Worm (Caenorhabditis elegans) whole organism, young adult: ENCODE measurements around the gene R05H5.4.

Source experiments
- B0261.1 ChIP-seq: sonication (generic microtip); optimal IDR thresholded peaks from 2 replicates; lab custom pipeline; 2016; ENCODE audit warnings: mild to moderate bottlenecking, missing genetic modification characterization, moderate library complexity, missing compliant biosample characterization
- F22D6.2 ChIP-seq: sonication (generic microtip); optimal IDR thresholded peaks from 2 replicates; lab custom pipeline; 2016; ENCODE audit warnings: mild to moderate bottlenecking, missing genetic modification characterization, missing compliant biosample characterization
- F23B12.7 ChIP-seq: sonication (generic microtip); optimal IDR thresholded peaks from 2 replicates; lab custom pipeline; 2017; ENCODE audit warnings: missing genetic modification characterization, mild to moderate bottlenecking, missing compliant biosample characterization, antibody characterized with exemption, moderate library complexity; ENCODE audit not compliant: insufficient read depth
- F52B5.7 ChIP-seq: sonication (generic microtip); optimal IDR thresholded peaks from 2 replicates; lab custom pipeline; 2016; ENCODE audit warnings: mild to moderate bottlenecking, missing genetic modification characterization, missing compliant biosample characterization
- K12H6.12 ChIP-seq: fragments of 200-800 bp; sonication (Bioruptor generic); optimal IDR thresholded peaks from 2 replicates; lab custom pipeline; 2018; ENCODE audit warnings: mild to moderate bottlenecking, missing genetic modification characterization, missing compliant biosample characterization
- Y67H2A.10 ChIP-seq: fragments of 200-800 bp; sonication (Bioruptor generic); conservative IDR thresholded peaks from 2 replicates; pipeline ENCODE4 v1.3.6; 2022; ENCODE audit warnings: missing genetic modification reagents, missing genetic modification characterization, missing compliant biosample characterization
- Y79H2A.3 ChIP-seq: fragments of 200-800 bp; sonication (Bioruptor generic); conservative IDR thresholded peaks from 2 replicates; pipeline ENCODE4 v1.3.6; 2022; ENCODE audit warnings: missing genetic modification reagents, missing genetic modification characterization, missing compliant biosample characterization
- Y95B8A.8 ChIP-seq: fragments of 200-800 bp; sonication (Bioruptor generic); IDR thresholded peaks from 2 replicates; pipeline ENCODE4 v1.3.6; 2022; ENCODE audit warnings: missing genetic modification reagents, missing genetic modification characterization, missing compliant biosample characterization
- attf-3 ChIP-seq: fragments of 200-800 bp; sonication (Bioruptor generic); conservative IDR thresholded peaks from 2 replicates; pipeline ENCODE4 v1.3.6; 2022; ENCODE audit warnings: missing genetic modification reagents, missing genetic modification characterization, missing compliant biosample characterization
- attf-5 ChIP-seq: fragments of 200-800 bp; sonication (Bioruptor generic); optimal IDR thresholded peaks from 2 replicates; lab custom pipeline; 2018; ENCODE audit warnings: mild to moderate bottlenecking, missing genetic modification characterization, missing compliant biosample characterization
- bed-2 ChIP-seq: fragments of 200-800 bp; sonication (Bioruptor generic); IDR thresholded peaks from 2 replicates; pipeline ENCODE4 v1.3.6; 2022; ENCODE audit warnings: missing genetic modification reagents, missing genetic modification characterization, missing compliant biosample characterization
- cebp-1 ChIP-seq, 2 experiments: fragments of 200-800 bp in 1 of 2; sonication (Bioruptor generic) in 1 of 2; sonication (generic microtip) in 1 of 2; IDR thresholded peaks in 1 of 2; optimal IDR thresholded peaks in 1 of 2; 2 replicates each; pipeline versions ENCODE4 v1.3.6 to Lab custom; 2017 to 2022; ENCODE audit warnings: missing compliant biosample characterization in 2 of 2, missing genetic modification characterization in 2 of 2, mild to moderate bottlenecking in 1 of 2, missing genetic modification reagents in 1 of 2, moderate library complexity in 1 of 2
- ceh-27 ChIP-seq: fragments of 200-800 bp; sonication (Bioruptor generic); optimal IDR thresholded peaks from 2 replicates; lab custom pipeline; 2018; ENCODE audit warnings: mild to moderate bottlenecking, missing genetic modification characterization, moderate library complexity, missing compliant biosample characterization
- chd-7 ChIP-seq: sonication (generic microtip); optimal IDR thresholded peaks from 2 replicates; lab custom pipeline; 2016; ENCODE audit warnings: mild to moderate bottlenecking, missing genetic modification characterization, moderate library complexity, missing compliant biosample characterization
- dpl-1 ChIP-seq: fragments of 150-350 bp; optimal IDR thresholded peaks from 2 replicates; lab custom pipeline; 2014; ENCODE audit warnings: missing biosample characterization, missing genetic modification reagents, missing genetic modification characterization
- efl-1 ChIP-seq: fragments of 150-350 bp; optimal IDR thresholded peaks from 2 replicates; lab custom pipeline; 2014; ENCODE audit warnings: missing biosample characterization, missing genetic modification reagents, missing genetic modification characterization
- egl-44 ChIP-seq: fragments of 200-800 bp; sonication (Bioruptor generic); IDR thresholded peaks from 2 replicates; pipeline ENCODE4 v1.3.6; 2022; ENCODE audit warnings: missing genetic modification reagents, missing genetic modification characterization, missing compliant biosample characterization
- gei-17 ChIP-seq: fragments of 200-800 bp; sonication (Bioruptor generic); optimal IDR thresholded peaks from 2 replicates; lab custom pipeline; 2018; ENCODE audit warnings: mild to moderate bottlenecking, missing genetic modification characterization, missing compliant biosample characterization
- hmg-1.2 ChIP-seq: fragments of 200-800 bp; sonication (Bioruptor generic); IDR thresholded peaks from 2 replicates; pipeline ENCODE4 v1.3.6; 2022; ENCODE audit warnings: missing genetic modification reagents, missing genetic modification characterization, missing compliant biosample characterization
- hmg-20 ChIP-seq: fragments of 200-800 bp; sonication (Bioruptor generic); IDR thresholded peaks from 2 replicates; pipeline ENCODE4 v1.3.6; 2022; ENCODE audit warnings: missing genetic modification reagents, missing genetic modification characterization, missing compliant biosample characterization
- lag-1 ChIP-seq: fragments of 200-800 bp; sonication (Bioruptor generic); IDR thresholded peaks from 2 replicates; pipeline ENCODE4 v1.3.6; 2022; ENCODE audit warnings: missing genetic modification reagents, missing genetic modification characterization, missing compliant biosample characterization
- let-607 ChIP-seq, 2 experiments: fragments of 200-800 bp in 1 of 2; sonication (Bioruptor generic) in 1 of 2; sonication (generic microtip) in 1 of 2; optimal IDR thresholded peaks; 2 replicates each; lab custom pipeline; 2016 to 2018; ENCODE audit warnings: mild to moderate bottlenecking in 2 of 2, missing compliant biosample characterization in 2 of 2, missing genetic modification characterization in 2 of 2, moderate library complexity in 2 of 2, missing genotype in 1 of 2
- lin-26 ChIP-seq: fragments of 200-800 bp; sonication (Bioruptor generic); IDR thresholded peaks from 2 replicates; pipeline ENCODE4 v1.3.6; 2022; ENCODE audit warnings: missing genetic modification reagents, missing genetic modification characterization, missing compliant biosample characterization
- lin-54 ChIP-seq: fragments of 200-800 bp; sonication (Bioruptor generic); optimal IDR thresholded peaks from 2 replicates; lab custom pipeline; 2018; ENCODE audit warnings: mild to moderate bottlenecking, missing genetic modification characterization, missing compliant biosample characterization
- madf-6 ChIP-seq: fragments of 200-800 bp; sonication (Bioruptor generic); IDR thresholded peaks from 2 replicates; pipeline ENCODE4 v1.3.6; 2022; ENCODE audit warnings: missing genetic modification reagents, missing genetic modification characterization, missing compliant biosample characterization
- mcd-1 ChIP-seq: fragments of 200-800 bp; sonication (Bioruptor generic); IDR thresholded peaks from 2 replicates; pipeline ENCODE4 v1.3.6; 2022; ENCODE audit warnings: missing genetic modification reagents, missing genetic modification characterization, missing compliant biosample characterization
- mes-4 ChIP-seq: sonication (generic microtip); optimal IDR thresholded peaks from 2 replicates; lab custom pipeline; 2016; ENCODE audit warnings: missing genotype, missing genetic modification characterization, missing compliant biosample characterization
- nhr-120 ChIP-seq: fragments of 200-800 bp; sonication (Bioruptor generic); IDR thresholded peaks from 2 replicates; pipeline ENCODE4 v1.3.6; 2022; ENCODE audit warnings: missing genetic modification characterization, missing compliant biosample characterization
- nhr-179 ChIP-seq: sonication (generic microtip); optimal IDR thresholded peaks from 2 replicates; lab custom pipeline; 2016; ENCODE audit warnings: mild to moderate bottlenecking, missing genetic modification characterization, missing compliant biosample characterization
- nhr-27 ChIP-seq: fragments of 200-800 bp; sonication (Bioruptor generic); optimal IDR thresholded peaks from 2 replicates; lab custom pipeline; 2018; ENCODE audit warnings: mild to moderate bottlenecking, missing genetic modification characterization, moderate library complexity, missing compliant biosample characterization
- pbrm-1 ChIP-seq: fragments of 200-800 bp; sonication (Bioruptor generic); IDR thresholded peaks from 2 replicates; pipeline ENCODE4 v1.3.6; 2022; ENCODE audit warnings: missing genetic modification reagents, missing genetic modification characterization, missing compliant biosample characterization
- pha-4 ChIP-seq: fragments of 150-350 bp; sonication (generic microtip); optimal IDR thresholded peaks from 2 replicates; lab custom pipeline; 2014; ENCODE audit warnings: missing biosample characterization, missing genetic modification reagents, missing genetic modification characterization
- rpc-1 ChIP-seq, 2 experiments: fragments of 150-350 bp in 1 of 2; sonication (generic microtip) in 1 of 2; optimal IDR thresholded peaks; 2 replicates each; lab custom pipeline; 2014 to 2018; ENCODE audit warnings: missing biosample characterization in 1 of 2, missing genetic modification characterization in 1 of 2, missing genetic modification reagents in 1 of 2, missing genotype in 1 of 2
- sea-2 ChIP-seq: fragments of 200-800 bp; sonication (Bioruptor generic); IDR thresholded peaks from 2 replicates; pipeline ENCODE4 v1.3.6; 2022; ENCODE audit warnings: missing genetic modification characterization, missing compliant biosample characterization
- snpc-1.1 ChIP-seq: sonication (generic microtip); optimal IDR thresholded peaks from 2 replicates; lab custom pipeline; 2017; ENCODE audit warnings: missing genetic modification characterization, mild to moderate bottlenecking, missing compliant biosample characterization, antibody characterized with exemption, moderate library complexity, missing genotype, missing genetic modification reagents; ENCODE audit not compliant: insufficient read depth
- snpc-1.3 ChIP-seq: sonication (generic microtip); optimal IDR thresholded peaks from 2 replicates; lab custom pipeline; 2017; ENCODE audit warnings: missing genetic modification characterization, mild to moderate bottlenecking, missing compliant biosample characterization, antibody characterized with exemption, moderate library complexity, missing genotype, missing genetic modification reagents; ENCODE audit not compliant: insufficient read depth
- snpc-4 ChIP-seq, 5 experiments: fragments of 150-350 bp in 1 of 5; sonication (generic microtip) in 4 of 5; optimal IDR thresholded peaks; 2 replicates each; lab custom pipeline; 2014 to 2018; ENCODE audit warnings: missing genetic modification characterization in 5 of 5, missing biosample characterization in 3 of 5, antibody characterized with exemption in 2 of 5, mild to moderate bottlenecking in 2 of 5, missing compliant biosample characterization in 2 of 5, missing genotype in 2 of 5, moderate library complexity in 2 of 5, missing genetic modification reagents in 1 of 5
- unc-130 ChIP-seq: sonication (generic microtip); optimal IDR thresholded peaks from 2 replicates; lab custom pipeline; 2016; ENCODE audit warnings: missing genetic modification reagents, missing genetic modification characterization, missing compliant biosample characterization
- unc-62 ChIP-seq: fragments of 150-350 bp; optimal IDR thresholded peaks from 2 replicates; lab custom pipeline; 2014; ENCODE audit warnings: missing biosample characterization, missing genetic modification reagents, missing genetic modification characterization
- zfh-2 ChIP-seq: fragments of 200-800 bp; sonication (Bioruptor generic); conservative IDR thresholded peaks from 2 replicates; pipeline ENCODE4 v1.3.6; 2022; ENCODE audit warnings: missing genetic modification reagents, missing genetic modification characterization, missing compliant biosample characterization
- zim-3 ChIP-seq: sonication (generic microtip); optimal IDR thresholded peaks from 2 replicates; lab custom pipeline; 2017; ENCODE audit warnings: mild to moderate bottlenecking, missing genetic modification characterization, moderate library complexity, missing compliant biosample characterization
- ztf-25 ChIP-seq: fragments of 200-800 bp; sonication (Bioruptor generic); IDR thresholded peaks from 2 replicates; pipeline ENCODE4 v1.3.6; 2022; ENCODE audit warnings: missing genetic modification reagents, missing genetic modification characterization, missing compliant biosample characterization

Gene R05H5.4

ce11 chrII:10203765-10204164 lies 4.0 kb upstream of the R05H5.4 start:
- TF ChIP-seq lin-54 (GFP tag; lab: Kevin White, UChicago) (no peak), snpc-1.3 (no peak), nhr-120 (GFP tag; lab: Robert Waterston, UW) (no peak), ceh-27 (GFP tag; lab: Kevin White, UChicago) (no peak), unc-130 (GFP tag; lab: Kevin White, UChicago) (no peak), Y79H2A.3 (GFP tag; lab: Robert Waterston, UW) (no peak), bed-2 (GFP tag; lab: Robert Waterston, UW) (no peak)

ce11 chrII:10203067-10203466 lies 3.3 kb upstream of the R05H5.4 start:
- TF ChIP-seq Y95B8A.8 (GFP tag; lab: Robert Waterston, UW) (no peak), Y79H2A.3 (GFP tag; lab: Robert Waterston, UW) (no peak), lin-26 (GFP tag; lab: Robert Waterston, UW) (no peak), snpc-1.1 (no peak), F52B5.7 (tag; lab: Kevin White, UChicago) (no peak), ztf-25 (GFP tag; lab: Robert Waterston, UW) (no peak), gei-17 (GFP tag; lab: Kevin White, UChicago) (no peak), pha-4 (tag; lab: Kevin White, UChicago) (no peak), zim-3 (tag; lab: Kevin White, UChicago) (no peak), let-607 (tag; optimal IDR thresholded peaks at IDR 0.05; lab: Kevin White, UChicago) (no peak), K12H6.12 (tag; lab: Kevin White, UChicago) (no peak), rpc-1 (optimal IDR thresholded peaks at IDR 0.05; lab: Kevin White, UChicago) (no peak), rpc-1 (tag; optimal IDR thresholded peaks at IDR 0.05; lab: Kevin White, UChicago) (no peak), attf-5 (GFP tag; lab: Kevin White, UChicago) (no peak)

ce11 chrII:10202275-10202674 lies 2.5 kb upstream of the R05H5.4 start:
- TF ChIP-seq cebp-1 (GFP tag; IDR thresholded peaks at IDR 0.05; lab: Robert Waterston, UW) (no peak), cebp-1 (tag; optimal IDR thresholded peaks at IDR 0.05; lab: Kevin White, UChicago) (peak; percentile 24), zfh-2 (peak; percentile 55; the same call in 1 of the 2 replicates), Y67H2A.10 (GFP tag; lab: Robert Waterston, UW) (no peak), attf-3 (no peak)

- no peak; the same call in 1 of the 2 replicates for TF ChIP-seq madf-6
- TF ChIP-seq nhr-179, result no peak
- TF ChIP-seq lag-1 (GFP tag; lab: Robert Waterston, UW), result no peak
- no peak for TF ChIP-seq K12H6.12 (tag; lab: Kevin White, UChicago)
- TF ChIP-seq B0261.1, result no peak
- TF ChIP-seq F22D6.2, result no peak
- no peak for TF ChIP-seq nhr-27 (tag; lab: Kevin White, UChicago)
- TF ChIP-seq snpc-1.3, result no peak
- no peak for TF ChIP-seq zfh-2
- TF ChIP-seq dpl-1 (GFP tag; lab: Kevin White, UChicago), result no peak
- no peak for TF ChIP-seq sea-2 (GFP tag; lab: Robert Waterston, UW)
- no peak for TF ChIP-seq unc-62 (GFP tag; lab: Kevin White, UChicago)
- no peak for TF ChIP-seq pbrm-1 (GFP tag; lab: Robert Waterston, UW)
- TF ChIP-seq hmg-20 (GFP tag; lab: Robert Waterston, UW), result no peak
- TF ChIP-seq F23B12.7 (tag; lab: Kevin White, UChicago), result peak; percentile 9
- TF ChIP-seq mes-4 (tag; lab: Kevin White, UChicago), result no peak
- TF ChIP-seq snpc-4 (GFP tag; optimal IDR thresholded peaks at IDR 0.05; lab: Kevin White, UChicago), result no peak
- TF ChIP-seq snpc-4 (tag; optimal IDR thresholded peaks at IDR 0.05; lab: Kevin White, UChicago), result peak in 1 of 4 experiments; percentile 6
- TF ChIP-seq let-607 (tag; optimal IDR thresholded peaks at IDR 0.05; lab: Kevin White, UChicago), result no peak
- no peak for TF ChIP-seq efl-1 (GFP tag; lab: Kevin White, UChicago)
- no peak for TF ChIP-seq chd-7 (tag; lab: Kevin White, UChicago)
- TF ChIP-seq mcd-1 (GFP tag; lab: Robert Waterston, UW), result no peak
- peak; percentile 52; the same call in 1 of the 2 replicates for TF ChIP-seq hmg-1.2
- TF ChIP-seq egl-44 (GFP tag; lab: Robert Waterston, UW), result no peak
Observed at ce11 chrII:10200759-10201158, 953 bp upstream of the R05H5.4 start, which contains the start of gene arv-1. arv-1 (minus strand) TSS chrII:10200823.
